Worm (Caenorhabditis elegans): ENCODE data around the gene sqv-3.

sqv-3 gene

DNA sequence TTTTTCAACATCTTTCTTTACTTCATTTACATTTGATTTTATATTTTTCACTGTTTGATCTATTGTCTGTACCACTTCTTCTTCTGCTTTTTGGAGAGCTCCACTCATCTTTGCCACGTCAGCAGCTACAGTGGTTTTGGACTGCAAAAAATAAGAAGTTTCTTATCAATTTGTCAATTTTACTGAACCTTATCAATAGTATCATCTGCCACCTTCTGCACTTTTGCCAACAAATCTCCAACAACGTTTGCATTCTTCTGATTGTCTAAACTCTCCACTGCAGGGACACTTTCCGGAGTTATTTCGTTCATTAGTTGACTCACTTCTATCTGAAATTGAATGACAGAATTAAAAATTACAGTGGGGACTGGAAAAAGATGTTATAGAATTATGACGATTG, 6.6 kb upstream of the sqv-3 start:
- TF ChIP-seq unc-55 (GFP tag; optimal IDR thresholded peaks at IDR 0.05) = no peak
- TF ChIP-seq crh-2 (tag; optimal IDR thresholded peaks at IDR 0.05) = peak; percentile 84
- no peak for TF ChIP-seq peb-1 (tag; optimal IDR thresholded peaks at IDR 0.05)
- TF ChIP-seq lin-39 (tag; optimal IDR thresholded peaks at IDR 0.05) = no peak
- TF ChIP-seq mab-5 (tag; optimal IDR thresholded peaks at IDR 0.05) = no peak
- no peak for TF ChIP-seq nhr-6 (tag; optimal IDR thresholded peaks at IDR 0.05)
- TF ChIP-seq nhr-10 (tag; optimal IDR thresholded peaks at IDR 0.05) = no peak
- TF ChIP-seq ZK546.5 (tag; optimal IDR thresholded peaks at IDR 0.05) = no peak
- TF ChIP-seq nhr-12 (tag; optimal IDR thresholded peaks at IDR 0.05) = no peak
- TF ChIP-seq fos-1 (tag; optimal IDR thresholded peaks at IDR 0.05) = peak; percentile 95
- no peak for TF ChIP-seq sma-9 (GFP tag; optimal IDR thresholded peaks at IDR 0.05)
- no peak for TF ChIP-seq sma-9 (tag; optimal IDR thresholded peaks at IDR 0.05)

DNA sequence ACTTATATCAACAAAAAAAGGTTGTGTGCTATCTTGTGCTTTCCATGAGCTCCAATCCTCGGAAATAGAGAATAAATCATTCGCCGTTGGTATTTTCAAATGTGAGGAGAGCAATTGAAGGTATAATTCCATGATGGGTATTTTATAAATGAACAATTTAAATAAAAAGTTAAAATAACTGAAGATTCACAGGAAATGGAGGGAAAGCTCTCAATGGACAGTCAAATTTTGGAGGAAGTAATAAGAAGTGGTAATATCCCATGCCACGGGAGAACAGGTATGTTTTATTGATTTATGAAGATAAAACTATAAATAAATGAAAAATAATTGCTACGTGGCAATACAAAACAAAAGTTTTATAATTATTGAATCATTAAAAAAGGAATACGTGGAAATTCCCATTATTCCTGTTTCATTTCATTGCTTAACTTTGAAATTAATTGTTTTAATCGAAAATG, 3.0 kb upstream of the sqv-3 start:
- TF ChIP-seq fos-1 (tag; optimal IDR thresholded peaks at IDR 0.05) (no peak), nhr-12 (tag; optimal IDR thresholded peaks at IDR 0.05) (no peak), dmd-4 (tag; optimal IDR thresholded peaks at IDR 0.05) (no peak), mab-5 (tag; optimal IDR thresholded peaks at IDR 0.05) (no peak), mdl-1 (tag; optimal IDR thresholded peaks at IDR 0.05) (no peak), sem-4 (tag; optimal IDR thresholded peaks at IDR 0.05) (no peak), alr-1 (tag; optimal IDR thresholded peaks at IDR 0.05) (no peak), ztf-11 (tag; optimal IDR thresholded peaks at IDR 0.05) (no peak), nhr-237 (tag; optimal IDR thresholded peaks at IDR 0.05) (no peak), lsy-2 (tag; optimal IDR thresholded peaks at IDR 0.05) (peak in 1 of 2 experiments; percentile 45), blmp-1 (tag; optimal IDR thresholded peaks at IDR 0.05; ENCODE audit: insufficient read depth) (no peak), lin-11 (tag; optimal IDR thresholded peaks at IDR 0.05) (no peak), lin-39 (tag; optimal IDR thresholded peaks at IDR 0.05) (no peak), ama-1 (optimal IDR thresholded peaks at IDR 0.05) (no peak), ceh-16 (tag; optimal IDR thresholded peaks at IDR 0.05) (no peak), crh-2 (tag; optimal IDR thresholded peaks at IDR 0.05) (peak; percentile 45), zag-1 (tag; optimal IDR thresholded peaks at IDR 0.05) (no peak), unc-55 (GFP tag; optimal IDR thresholded peaks at IDR 0.05) (no peak), ztf-1 (GFP tag; conservative IDR thresholded peaks at IDR 0.05) (no peak), nhr-11 (tag; optimal IDR thresholded peaks at IDR 0.05) (no peak), F13H6.1 (tag; optimal IDR thresholded peaks at IDR 0.05) (no peak), R02D3.7 (tag; optimal IDR thresholded peaks at IDR 0.05) (no peak), mbf-1 (tag; optimal IDR thresholded peaks at IDR 0.05) (no peak), nhr-77 (tag; optimal IDR thresholded peaks at IDR 0.05) (no peak), sma-3 (GFP tag; optimal IDR thresholded peaks at IDR 0.05) (peak; percentile 25), gmeb-1 (tag; optimal IDR thresholded peaks at IDR 0.05) (peak; percentile 44), nhr-23 (tag; optimal IDR thresholded peaks at IDR 0.05) (no peak), sma-9 (GFP tag; optimal IDR thresholded peaks at IDR 0.05) (peak; percentile 27), sma-9 (tag; optimal IDR thresholded peaks at IDR 0.05) (no peak), ztf-4 (tag; optimal IDR thresholded peaks at IDR 0.05) (no peak), C34F6.9 (tag; optimal IDR thresholded peaks at IDR 0.05) (no peak), skn-1 (tag; optimal IDR thresholded peaks at IDR 0.05) (no peak), egl-27 (tag; optimal IDR thresholded peaks at IDR 0.05) (no peak), nhr-10 (tag; optimal IDR thresholded peaks at IDR 0.05) (no peak), nhr-129 (tag; optimal IDR thresholded peaks at IDR 0.05) (no peak), ZK546.5 (tag; optimal IDR thresholded peaks at IDR 0.05) (no peak), unc-39 (tag; optimal IDR thresholded peaks at IDR 0.05) (no peak), Y55F3AM.14 (GFP tag; optimal IDR thresholded peaks at IDR 0.05) (no peak), unc-62 (GFP tag; optimal IDR thresholded peaks at IDR 0.05) (no peak), ceh-82 (tag; optimal IDR thresholded peaks at IDR 0.05) (no peak), peb-1 (tag; optimal IDR thresholded peaks at IDR 0.05) (no peak), nhr-25 (tag; optimal IDR thresholded peaks at IDR 0.05) (peak; percentile 44), lin-13 (GFP tag; optimal IDR thresholded peaks at IDR 0.05) (peak; percentile 57), aly-2 (tag; optimal IDR thresholded peaks at IDR 0.05) (no peak), elt-3 (tag; optimal IDR thresholded peaks at IDR 0.05) (no peak), nhr-21 (tag; optimal IDR thresholded peaks at IDR 0.05) (peak; percentile 47), elt-1 (tag; optimal IDR thresholded peaks at IDR 0.05) (no peak), snpc-4 (tag; optimal IDR thresholded peaks at IDR 0.05) (no peak), nhr-6 (tag; optimal IDR thresholded peaks at IDR 0.05) (no peak)
